Fruit fly (Drosophila melanogaster) whole organism, pupa: ENCODE measurements around the gene eRF3.

ENCODE experiments used
- CG10348 ChIP-seq: fragments of 200-800 bp; sonication (Bioruptor generic); IDR thresholded peaks from 2 replicates; pipeline ENCODE4 v1.3.6; 2022; ENCODE audit warnings: missing biosample characterization, missing genetic modification characterization
- CG12605 ChIP-seq: fragments of 200-800 bp; sonication (Bioruptor generic); IDR thresholded peaks from 2 replicates; pipeline ENCODE4 v1.3.6; 2022; ENCODE audit warnings: missing biosample characterization, missing genetic modification characterization
- CG13204 ChIP-seq: fragments of 200-800 bp; sonication (Bioruptor generic); optimal IDR thresholded peaks from 2 replicates; lab custom pipeline; 2018; ENCODE audit warnings: missing biosample characterization, mild to moderate bottlenecking, missing genetic modification characterization, moderate library complexity
- CG14655 ChIP-seq: fragments of 200-800 bp; sonication (Bioruptor generic); optimal IDR thresholded peaks from 3 replicates; lab custom pipeline; 2017; ENCODE audit warnings: mild to moderate bottlenecking, missing biosample characterization, missing genetic modification reagents, missing genetic modification characterization
- CG15710 ChIP-seq: fragments of 200-800 bp; sonication (Bioruptor generic); optimal IDR thresholded peaks from 2 replicates; lab custom pipeline; 2018; ENCODE audit warnings: missing biosample characterization, mild to moderate bottlenecking, missing genetic modification characterization, moderate library complexity
- CG17806 ChIP-seq: fragments of 200-800 bp; sonication (Bioruptor generic); optimal IDR thresholded peaks from 2 replicates; lab custom pipeline; 2018; ENCODE audit warnings: missing biosample characterization, mild to moderate bottlenecking, missing genetic modification characterization, moderate library complexity
- CG32121 ChIP-seq: fragments of 200-800 bp; sonication (Bioruptor generic); IDR thresholded peaks from 2 replicates; pipeline ENCODE4 v1.3.6; 2022; ENCODE audit warnings: missing biosample characterization, missing genetic modification characterization
- CG34367 ChIP-seq: fragments of 200-800 bp; sonication (Bioruptor generic); optimal IDR thresholded peaks from 2 replicates; lab custom pipeline; 2018; ENCODE audit warnings: missing biosample characterization, mild to moderate bottlenecking, missing genetic modification characterization
- CG4496 ChIP-seq: fragments of 200-800 bp; sonication (Bioruptor generic); IDR thresholded peaks from 3 replicates; pipeline ENCODE4 v1.3.6; 2022; ENCODE audit warnings: missing biosample characterization, missing genetic modification characterization
- CG8159 ChIP-seq: fragments of 200-800 bp; sonication (Bioruptor generic); optimal IDR thresholded peaks from 3 replicates; lab custom pipeline; 2018; ENCODE audit warnings: missing biosample characterization, mild to moderate bottlenecking, missing genetic modification characterization, moderate library complexity
- CG8301 ChIP-seq: fragments of 200-800 bp; sonication (Bioruptor generic); optimal IDR thresholded peaks from 2 replicates; lab custom pipeline; 2018; ENCODE audit warnings: missing biosample characterization, mild to moderate bottlenecking, missing genetic modification characterization
- CG9948 ChIP-seq: fragments of 200-800 bp; sonication (Bioruptor generic); optimal IDR thresholded peaks from 2 replicates; lab custom pipeline; 2018; ENCODE audit warnings: missing biosample characterization, mild to moderate bottlenecking, missing genetic modification characterization, moderate library complexity
- D1 ChIP-seq: fragments of 200-800 bp; sonication (Bioruptor generic); optimal IDR thresholded peaks from 2 replicates; lab custom pipeline; 2018; ENCODE audit warnings: missing biosample characterization, mild to moderate bottlenecking, missing genetic modification characterization, moderate library complexity
- EcR ChIP-seq: fragments of 200-800 bp; sonication (Bioruptor generic); optimal IDR thresholded peaks from 3 replicates; lab custom pipeline; 2019; ENCODE audit warnings: missing biosample characterization, missing genetic modification characterization, mild to moderate bottlenecking, moderate library complexity, missing genetic modification reagents
- Ets98B ChIP-seq: fragments of 200-800 bp; sonication (Bioruptor generic); IDR thresholded peaks from 2 replicates; pipeline ENCODE4 v1.3.6; 2022; ENCODE audit warnings: missing biosample characterization, missing genetic modification characterization
- Pif1A ChIP-seq: fragments of 200-800 bp; sonication (Bioruptor generic); optimal IDR thresholded peaks from 3 replicates; lab custom pipeline; 2016; ENCODE audit warnings: missing biosample characterization, missing genetic modification characterization
- Pif1B ChIP-seq: fragments of 200-800 bp; sonication (Bioruptor generic); optimal IDR thresholded peaks from 3 replicates; lab custom pipeline; 2016; ENCODE audit warnings: missing biosample characterization, missing genetic modification characterization
- Snoo ChIP-seq: fragments of 200-800 bp; sonication (Bioruptor generic); optimal IDR thresholded peaks from 3 replicates; lab custom pipeline; 2017; ENCODE audit warnings: missing biosample characterization, mild to moderate bottlenecking, missing genetic modification characterization, inconsistent platforms
- fd96Ca ChIP-seq: fragments of 200-800 bp; sonication (Bioruptor generic); IDR thresholded peaks from 3 replicates; pipeline ENCODE4 v1.3.6; 2022; ENCODE audit warnings: missing biosample characterization, missing genetic modification characterization
- gl ChIP-seq: fragments of 200-800 bp; sonication (Bioruptor generic); optimal IDR thresholded peaks from 2 replicates; lab custom pipeline; 2018; ENCODE audit warnings: missing biosample characterization, mild to moderate bottlenecking, missing genetic modification characterization
- rn ChIP-seq: fragments of 200-800 bp; sonication (Bioruptor generic); IDR thresholded peaks from 2 replicates; pipeline ENCODE4 v1.3.6; 2022; ENCODE audit warnings: missing biosample characterization, missing genetic modification characterization

The eRF3 gene

dm6 chr2L:12448082-12448621 lies 13.9 kb downstream of the eRF3 start, which contains the start of the genes CG5421 and Oatp33Eb:
Gene CG5421 (minus strand): TSS chr2L:12448132.
Gene Oatp33Eb (plus strand): TSS chr2L:12448484.
- TF ChIP-seq CG12605 (GFP tag; lab: Robert Waterston, UW): no peak
- no peak for TF ChIP-seq CG9948 (tag; lab: Kevin White, UChicago)
- no peak for TF ChIP-seq fd96Ca
- TF ChIP-seq CG13204: no peak
- TF ChIP-seq rn: no peak
- TF ChIP-seq CG10348: no peak
- no peak for TF ChIP-seq Snoo (tag; lab: Kevin White, UChicago)
- TF ChIP-seq CG32121: no peak
- TF ChIP-seq Ets98B (GFP tag; lab: Robert Waterston, UW): no peak; the same call in 1 of the 2 replicates
- no peak for TF ChIP-seq D1 (tag; lab: Kevin White, UChicago)
- TF ChIP-seq Pif1B (GFP tag; lab: Kevin White, UChicago): no peak
- no peak for TF ChIP-seq gl (tag; lab: Kevin White, UChicago)
- TF ChIP-seq EcR (GFP tag; lab: Kevin White, UChicago): no peak
- no peak for TF ChIP-seq Pif1A
- no peak for TF ChIP-seq CG14655 (GFP tag; lab: Kevin White, UChicago)

dm6 chr2L:12453192-12453800 lies 19.0 kb downstream of the eRF3 start, which contains the start of gene CG5418:
Gene CG5418 (minus strand): TSS chr2L:12453242.
- TF ChIP-seq CG15710 (tag; lab: Kevin White, UChicago): no peak
- no peak for TF ChIP-seq rn
- TF ChIP-seq Pif1B (GFP tag; lab: Kevin White, UChicago): no peak
- TF ChIP-seq CG4496 (GFP tag; lab: Robert Waterston, UW): no peak
- no peak for TF ChIP-seq fd96Ca
- no peak for TF ChIP-seq Snoo (tag; lab: Kevin White, UChicago)
- TF ChIP-seq CG9948 (tag; lab: Kevin White, UChicago): no peak
- TF ChIP-seq CG8301: no peak
- no peak for TF ChIP-seq CG10348
- TF ChIP-seq EcR (GFP tag; lab: Kevin White, UChicago): no peak
- TF ChIP-seq CG17806 (tag; lab: Kevin White, UChicago): no peak
- TF ChIP-seq, all 21 proteins: peak for 0

DNA sequence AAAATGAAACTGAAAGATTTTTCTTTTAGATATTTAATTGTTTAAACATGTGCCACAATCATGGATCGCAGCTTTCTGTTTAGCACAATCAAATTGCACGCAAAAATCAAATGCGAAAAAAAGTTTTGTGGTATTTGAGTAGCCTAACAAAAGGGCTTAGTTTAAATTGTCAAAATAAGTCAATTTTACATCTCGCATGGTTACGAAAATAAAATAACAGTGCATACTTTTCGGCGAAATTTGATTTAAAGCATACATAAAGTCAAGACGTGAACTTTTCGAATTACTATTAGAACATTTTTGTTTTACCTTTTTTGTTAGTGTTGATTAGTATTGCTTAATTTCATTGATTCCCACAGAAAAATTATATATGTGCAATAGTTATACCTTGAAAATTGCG lies 20.8 kb downstream of the eRF3 start:
- TF ChIP-seq CG12605 (GFP tag; lab: Robert Waterston, UW) (no peak), CG9948 (tag; lab: Kevin White, UChicago) (no peak), D1 (tag; lab: Kevin White, UChicago) (peak; percentile 61), CG32121 (0 out of 2 replicates have a peak, but pooled peaks have one; percentile 15), CG17806 (tag; lab: Kevin White, UChicago) (no peak)

DNA sequence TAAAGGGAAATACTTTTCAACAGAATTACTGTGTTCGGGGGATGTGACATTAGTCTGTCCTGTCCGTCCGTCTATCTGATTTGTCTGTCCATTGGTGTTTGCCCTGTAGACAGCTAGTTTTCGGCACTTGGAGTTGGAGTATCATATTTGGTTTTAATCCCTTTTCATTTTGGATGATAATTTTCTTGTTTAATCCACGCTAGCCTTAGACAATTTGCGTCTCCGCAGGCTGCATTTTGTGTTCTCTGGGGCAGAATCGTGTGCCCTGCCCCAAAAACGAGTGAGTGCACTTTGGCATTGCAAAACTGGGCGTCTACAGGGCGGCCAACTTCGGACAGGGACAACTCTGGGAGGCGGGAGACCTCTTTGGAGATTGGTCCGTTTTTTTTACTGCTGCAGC lies 21.5 kb downstream of the eRF3 start:
- TF ChIP-seq D1 (tag; lab: Kevin White, UChicago) (no peak), CG8159 (tag; lab: Kevin White, UChicago) (no peak), CG12605 (GFP tag; lab: Robert Waterston, UW) (no peak), CG32121 (no peak), Pif1A (no peak)

DNA sequence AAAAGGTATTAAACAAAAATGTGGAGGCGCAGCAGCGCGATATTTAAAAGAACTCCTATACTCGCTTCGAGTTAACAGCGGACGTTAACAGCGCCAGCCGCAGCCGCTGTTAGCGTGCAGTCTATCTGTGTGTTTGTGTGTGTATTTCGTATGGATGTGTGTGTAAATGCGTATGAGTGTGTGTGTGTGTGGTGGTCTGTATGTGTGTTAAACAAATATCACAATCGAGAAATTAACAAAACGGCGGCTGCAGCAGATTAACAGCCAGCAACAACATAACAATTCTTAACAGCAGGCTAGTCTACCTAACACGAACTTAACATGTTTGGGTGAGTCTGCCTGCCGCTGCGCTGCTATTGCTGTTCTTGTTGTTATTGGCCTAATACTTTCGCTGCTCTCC lies 22.9 kb downstream of the eRF3 start:
- TF ChIP-seq CG8301 (no peak), gl (tag; lab: Kevin White, UChicago) (no peak), CG13204 (no peak), EcR (GFP tag; lab: Kevin White, UChicago) (no peak), CG8159 (tag; lab: Kevin White, UChicago) (no peak), fd96Ca (no peak), CG34367 (tag; lab: Kevin White, UChicago) (no peak), CG10348 (no peak), CG9948 (tag; lab: Kevin White, UChicago) (no peak), CG14655 (GFP tag; lab: Kevin White, UChicago) (no peak), CG15710 (tag; lab: Kevin White, UChicago) (no peak), D1 (tag; lab: Kevin White, UChicago) (no peak), CG17806 (tag; lab: Kevin White, UChicago) (no peak), CG32121 (no peak), Snoo (tag; lab: Kevin White, UChicago) (no peak)

DNA sequence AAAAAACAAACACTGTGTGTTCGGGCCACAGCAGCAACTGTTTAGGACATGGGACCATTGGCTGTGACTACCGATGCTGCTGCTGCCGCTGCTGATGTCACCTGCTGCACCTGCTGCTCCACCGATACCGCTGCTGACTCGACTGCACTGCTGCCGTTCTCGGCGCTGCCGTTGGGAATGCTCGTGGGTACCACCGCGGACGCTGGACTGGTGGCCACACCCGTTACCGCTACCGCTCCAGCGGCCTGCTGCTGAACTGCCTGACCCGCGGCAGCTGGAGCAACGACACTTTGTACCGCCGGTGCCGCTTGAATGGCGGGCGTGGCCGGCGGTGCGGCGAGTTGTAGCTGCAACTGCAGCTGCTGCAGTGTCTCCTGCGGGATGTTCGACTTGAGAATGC lies 23.5 kb downstream of the eRF3 start:
- TF ChIP-seq CG14655 (GFP tag; lab: Kevin White, UChicago) (no peak), Ets98B (GFP tag; lab: Robert Waterston, UW) (no peak), CG13204 (peak; percentile 3), CG8159 (tag; lab: Kevin White, UChicago) (no peak), EcR (GFP tag; lab: Kevin White, UChicago) (no peak), CG34367 (tag; lab: Kevin White, UChicago) (no peak), CG12605 (GFP tag; lab: Robert Waterston, UW) (no peak), fd96Ca (no peak), Snoo (tag; lab: Kevin White, UChicago) (no peak)
- TF ChIP-seq, all 21 proteins: peak for 1
